Worm (Caenorhabditis elegans) whole organism, young adult: Measurements from ENCODE around the gene mrp-3.

ENCODE experiments used
- B0019.2 ChIP-seq: fragments of 200-800 bp; sonication (Bioruptor generic); conservative IDR thresholded peaks from 2 replicates; pipeline ENCODE4 v1.3.6; 2022; ENCODE audit warnings: missing genetic modification reagents, missing genetic modification characterization, missing compliant biosample characterization
- F10E7.11 ChIP-seq: sonication (generic microtip); optimal IDR thresholded peaks from 2 replicates; lab custom pipeline; 2017; ENCODE audit warnings: mild to moderate bottlenecking, missing genetic modification characterization, moderate library complexity, missing compliant biosample characterization
- F37B4.10 ChIP-seq: fragments of 200-800 bp; sonication (Bioruptor generic); IDR thresholded peaks from 2 replicates; pipeline ENCODE4 v1.3.6; 2022; ENCODE audit warnings: missing genetic modification characterization, missing compliant biosample characterization
- K11D2.4 ChIP-seq: fragments of 200-800 bp; sonication (Bioruptor generic); IDR thresholded peaks from 2 replicates; pipeline ENCODE4 v1.3.6; 2022; ENCODE audit warnings: missing genetic modification reagents, missing genetic modification characterization, missing compliant biosample characterization
- Y53G8AR.9 ChIP-seq: fragments of 200-800 bp; sonication (Bioruptor generic); conservative IDR thresholded peaks from 2 replicates; pipeline ENCODE4 v1.3.6; 2022; ENCODE audit warnings: missing genetic modification reagents, missing genetic modification characterization, missing compliant biosample characterization
- Y56A3A.18 ChIP-seq: fragments of 200-800 bp; sonication (Bioruptor generic); IDR thresholded peaks from 2 replicates; pipeline ENCODE4 v1.3.6; 2022; ENCODE audit warnings: missing genetic modification reagents, missing genetic modification characterization, missing compliant biosample characterization
- Y95B8A.8 ChIP-seq: fragments of 200-800 bp; sonication (Bioruptor generic); IDR thresholded peaks from 2 replicates; pipeline ENCODE4 v1.3.6; 2022; ENCODE audit warnings: missing genetic modification reagents, missing genetic modification characterization, missing compliant biosample characterization
- attf-6 ChIP-seq: fragments of 200-800 bp; sonication (Bioruptor generic); IDR thresholded peaks from 2 replicates; pipeline ENCODE4 v1.3.6; 2022; ENCODE audit warnings: missing genetic modification reagents, missing genetic modification characterization, missing compliant biosample characterization
- bed-1 ChIP-seq: fragments of 200-800 bp; sonication (Bioruptor generic); IDR thresholded peaks from 2 replicates; pipeline ENCODE4 v1.3.6; 2022; ENCODE audit warnings: missing genetic modification reagents, missing genetic modification characterization, missing compliant biosample characterization
- ceh-27 ChIP-seq: fragments of 200-800 bp; sonication (Bioruptor generic); optimal IDR thresholded peaks from 2 replicates; lab custom pipeline; 2018; ENCODE audit warnings: mild to moderate bottlenecking, missing genetic modification characterization, moderate library complexity, missing compliant biosample characterization
- ceh-40 ChIP-seq: fragments of 200-800 bp; sonication (Bioruptor generic); IDR thresholded peaks from 2 replicates; pipeline ENCODE4 v1.3.6; 2022; ENCODE audit warnings: missing genetic modification characterization, missing compliant biosample characterization
- ceh-91 ChIP-seq: fragments of 200-800 bp; sonication (Bioruptor generic); IDR thresholded peaks from 2 replicates; pipeline ENCODE4 v1.3.6; 2022; ENCODE audit warnings: missing genetic modification reagents, missing genetic modification characterization, missing compliant biosample characterization
- chd-7 ChIP-seq: sonication (generic microtip); optimal IDR thresholded peaks from 2 replicates; lab custom pipeline; 2016; ENCODE audit warnings: mild to moderate bottlenecking, missing genetic modification characterization, moderate library complexity, missing compliant biosample characterization
- fkh-3 ChIP-seq: sonication (generic microtip); optimal IDR thresholded peaks from 2 replicates; lab custom pipeline; 2016; ENCODE audit warnings: mild to moderate bottlenecking, missing genetic modification characterization, missing compliant biosample characterization
- hmg-1.2 ChIP-seq: fragments of 200-800 bp; sonication (Bioruptor generic); IDR thresholded peaks from 2 replicates; pipeline ENCODE4 v1.3.6; 2022; ENCODE audit warnings: missing genetic modification reagents, missing genetic modification characterization, missing compliant biosample characterization
- lag-1 ChIP-seq: fragments of 200-800 bp; sonication (Bioruptor generic); IDR thresholded peaks from 2 replicates; pipeline ENCODE4 v1.3.6; 2022; ENCODE audit warnings: missing genetic modification reagents, missing genetic modification characterization, missing compliant biosample characterization
- let-607 ChIP-seq, 2 experiments: fragments of 200-800 bp in 1 of 2; sonication (Bioruptor generic) in 1 of 2; sonication (generic microtip) in 1 of 2; optimal IDR thresholded peaks; 2 replicates each; lab custom pipeline; 2016 to 2018; ENCODE audit warnings: mild to moderate bottlenecking in 2 of 2, missing compliant biosample characterization in 2 of 2, missing genetic modification characterization in 2 of 2, moderate library complexity in 2 of 2, missing genotype in 1 of 2
- lin-35 ChIP-seq, 3 experiments: fragments of 150-350 bp in 2 of 3; sonication (generic microtip) in 1 of 3; optimal IDR thresholded peaks; 2 replicates each; lab custom pipeline; 2014 to 2018; ENCODE audit warnings: missing biosample characterization in 3 of 3, missing genetic modification characterization in 3 of 3, missing genetic modification reagents in 3 of 3
- madf-10 ChIP-seq: sonication (generic microtip); optimal IDR thresholded peaks from 2 replicates; lab custom pipeline; 2016; ENCODE audit warnings: mild to moderate bottlenecking, missing genetic modification characterization, missing compliant biosample characterization
- madf-3 ChIP-seq: fragments of 200-800 bp; sonication (Bioruptor generic); IDR thresholded peaks from 2 replicates; pipeline ENCODE4 v1.3.6; 2022; ENCODE audit warnings: missing genetic modification reagents, missing genetic modification characterization, missing compliant biosample characterization
- nfyb-1 ChIP-seq: fragments of 200-800 bp; sonication (Bioruptor generic); IDR thresholded peaks from 2 replicates; pipeline ENCODE4 v1.3.6; 2022; ENCODE audit warnings: missing genetic modification reagents, missing genetic modification characterization, missing compliant biosample characterization
- nhr-120 ChIP-seq: fragments of 200-800 bp; sonication (Bioruptor generic); IDR thresholded peaks from 2 replicates; pipeline ENCODE4 v1.3.6; 2022; ENCODE audit warnings: missing genetic modification characterization, missing compliant biosample characterization
- nhr-80 ChIP-seq: sonication (generic microtip); optimal IDR thresholded peaks from 2 replicates; lab custom pipeline; 2016; ENCODE audit warnings: missing genetic modification characterization, missing compliant biosample characterization
- nhr-90 ChIP-seq: sonication (generic microtip); optimal IDR thresholded peaks from 2 replicates; lab custom pipeline; 2016; ENCODE audit warnings: missing genotype, mild to moderate bottlenecking, missing genetic modification characterization, missing compliant biosample characterization
- pbrm-1 ChIP-seq: fragments of 200-800 bp; sonication (Bioruptor generic); IDR thresholded peaks from 2 replicates; pipeline ENCODE4 v1.3.6; 2022; ENCODE audit warnings: missing genetic modification reagents, missing genetic modification characterization, missing compliant biosample characterization
- pha-4 ChIP-seq: fragments of 150-350 bp; sonication (generic microtip); optimal IDR thresholded peaks from 2 replicates; lab custom pipeline; 2014; ENCODE audit warnings: missing biosample characterization, missing genetic modification reagents, missing genetic modification characterization
- rec-8 ChIP-seq, 2 experiments: sonication (generic microtip); optimal IDR thresholded peaks; 2 replicates each; lab custom pipeline; 2016; ENCODE audit warnings: mild to moderate bottlenecking in 2 of 2, missing genetic modification characterization in 2 of 2, missing genetic modification reagents in 2 of 2, missing genotype in 2 of 2, missing biosample characterization in 1 of 2, missing compliant biosample characterization in 1 of 2, moderate library complexity in 1 of 2
- sdz-38 ChIP-seq: sonication (generic microtip); optimal IDR thresholded peaks from 2 replicates; lab custom pipeline; 2016; ENCODE audit warnings: missing genotype, missing genetic modification characterization, missing compliant biosample characterization
- sea-2 ChIP-seq: fragments of 200-800 bp; sonication (Bioruptor generic); IDR thresholded peaks from 2 replicates; pipeline ENCODE4 v1.3.6; 2022; ENCODE audit warnings: missing genetic modification characterization, missing compliant biosample characterization
- snpc-1.1 ChIP-seq: sonication (generic microtip); optimal IDR thresholded peaks from 2 replicates; lab custom pipeline; 2017; ENCODE audit warnings: missing genetic modification characterization, mild to moderate bottlenecking, missing compliant biosample characterization, antibody characterized with exemption, moderate library complexity, missing genotype, missing genetic modification reagents; ENCODE audit not compliant: insufficient read depth
- snpc-1.3 ChIP-seq: sonication (generic microtip); optimal IDR thresholded peaks from 2 replicates; lab custom pipeline; 2017; ENCODE audit warnings: missing genetic modification characterization, mild to moderate bottlenecking, missing compliant biosample characterization, antibody characterized with exemption, moderate library complexity, missing genotype, missing genetic modification reagents; ENCODE audit not compliant: insufficient read depth
- somi-1 ChIP-seq: fragments of 200-800 bp; sonication (Bioruptor generic); optimal IDR thresholded peaks from 2 replicates; lab custom pipeline; 2018; ENCODE audit warnings: mild to moderate bottlenecking, missing genetic modification characterization, missing compliant biosample characterization
- unc-62 ChIP-seq: fragments of 150-350 bp; optimal IDR thresholded peaks from 2 replicates; lab custom pipeline; 2014; ENCODE audit warnings: missing biosample characterization, missing genetic modification reagents, missing genetic modification characterization
- zfh-2 ChIP-seq: fragments of 200-800 bp; sonication (Bioruptor generic); conservative IDR thresholded peaks from 2 replicates; pipeline ENCODE4 v1.3.6; 2022; ENCODE audit warnings: missing genetic modification reagents, missing genetic modification characterization, missing compliant biosample characterization
- ztf-22 ChIP-seq: fragments of 200-800 bp; sonication (Bioruptor generic); optimal IDR thresholded peaks from 2 replicates; lab custom pipeline; 2018; ENCODE audit warnings: mild to moderate bottlenecking, missing genetic modification characterization, moderate library complexity, missing compliant biosample characterization
- ztf-28 ChIP-seq: fragments of 200-800 bp; sonication (Bioruptor generic); IDR thresholded peaks from 2 replicates; pipeline ENCODE4 v1.3.6; 2022; ENCODE audit warnings: missing genetic modification reagents, missing genetic modification characterization, missing compliant biosample characterization
- ztf-3 ChIP-seq: fragments of 200-800 bp; sonication (Bioruptor generic); optimal IDR thresholded peaks from 2 replicates; lab custom pipeline; 2018; ENCODE audit warnings: mild to moderate bottlenecking, missing genetic modification characterization, missing compliant biosample characterization

Gene mrp-3

DNA sequence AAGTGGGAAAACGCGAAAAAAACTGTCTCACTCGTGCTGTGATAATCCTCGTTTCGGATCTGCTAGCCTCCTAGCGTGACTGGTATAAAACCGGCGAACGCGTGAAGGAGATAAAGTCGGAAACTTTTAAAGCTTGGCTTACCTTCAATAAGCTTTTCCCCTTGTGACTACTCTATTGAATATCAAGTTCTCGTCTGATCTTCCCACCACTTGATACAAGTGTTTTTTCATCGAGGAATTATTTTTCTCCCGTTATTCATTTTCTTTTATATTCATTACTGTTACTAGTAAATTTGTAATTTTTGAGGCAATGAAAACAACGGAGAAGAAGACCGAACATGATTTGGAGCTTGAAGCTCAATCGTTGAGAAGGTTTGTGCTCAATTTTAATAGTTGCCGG is 12.1 kb upstream of the mrp-3 start, which contains the start of gene col-186:
TSS of gene col-186 (plus strand) at position 301 of the 400 bp plus-strand sequence.
- TF ChIP-seq lin-35 (GFP tag; optimal IDR thresholded peaks at IDR 0.05; lab: Kevin White, UChicago) (no peak), madf-10 (tag; lab: Kevin White, UChicago) (no peak), ceh-40 (no peak), K11D2.4 (GFP tag; lab: Robert Waterston, UW) (no peak), snpc-1.1 (tag; lab: Kevin White, UChicago) (no peak), snpc-1.3 (tag; lab: Kevin White, UChicago) (no peak), pha-4 (no peak), ceh-27 (GFP tag; lab: Kevin White, UChicago) (no peak), fkh-3 (tag; lab: Kevin White, UChicago) (no peak), Y56A3A.18 (GFP tag; lab: Robert Waterston, UW) (no peak), somi-1 (GFP tag; lab: Kevin White, UChicago) (no peak), sea-2 (GFP tag; lab: Robert Waterston, UW) (no peak), nhr-80 (tag; lab: Kevin White, UChicago) (no peak), F37B4.10 (GFP tag; lab: Robert Waterston, UW) (no peak), nhr-90 (tag; lab: Kevin White, UChicago) (no peak)
- TF ChIP-seq, all 124 proteins: peak for 0

DNA sequence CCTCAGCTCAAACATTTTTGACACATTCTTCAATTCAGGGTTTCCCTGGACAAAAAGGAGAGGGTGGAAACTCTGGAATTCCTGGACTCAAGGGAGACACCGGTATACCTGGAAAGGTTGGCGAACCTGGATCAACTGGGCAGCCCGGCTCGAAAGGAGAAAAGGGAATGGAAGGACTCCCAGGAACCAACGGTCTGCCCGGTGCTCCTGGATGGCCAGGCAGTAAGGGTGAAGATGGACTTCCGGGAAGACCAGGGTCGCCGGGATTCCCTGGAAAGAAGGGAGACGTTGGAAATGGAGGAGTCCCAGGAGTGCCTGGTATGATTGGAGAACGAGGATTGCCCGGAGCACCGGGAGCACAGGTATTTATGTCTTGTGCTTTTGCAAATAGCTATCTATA is 6.7 kb upstream of the mrp-3 start:
- peak; percentile 86 for TF ChIP-seq zfh-2 (GFP tag; lab: Robert Waterston, UW)
- no peak for TF ChIP-seq ceh-91 (GFP tag; lab: Robert Waterston, UW)

DNA sequence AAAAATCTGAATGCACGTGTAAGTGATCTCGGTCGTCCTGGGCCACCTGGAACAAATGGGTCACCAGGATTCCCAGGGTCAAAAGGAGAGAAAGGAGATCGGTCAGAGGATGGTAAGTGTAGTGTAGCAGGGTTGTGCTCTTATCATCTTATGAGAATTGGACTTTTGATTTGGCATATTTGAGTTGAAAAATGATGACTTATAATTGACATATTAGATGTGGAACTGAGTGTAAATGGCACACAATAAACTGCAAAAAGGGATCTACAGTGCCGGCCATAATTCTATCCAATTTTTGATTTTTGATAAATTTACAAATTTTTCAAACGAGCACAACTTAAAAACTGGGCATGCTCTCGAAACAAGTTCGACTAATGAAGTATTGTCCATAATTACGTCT is 5.1 kb upstream of the mrp-3 start:
- TF ChIP-seq pbrm-1 (no peak), B0019.2 (GFP tag; lab: Robert Waterston, UW) (no peak), fkh-3 (tag; lab: Kevin White, UChicago) (no peak), lag-1 (no peak), unc-62 (GFP tag; lab: Kevin White, UChicago) (no peak), let-607 (tag; optimal IDR thresholded peaks at IDR 0.05; lab: Kevin White, UChicago) (peak; percentile 64 to 77), Y53G8AR.9 (GFP tag; lab: Robert Waterston, UW) (no peak), chd-7 (tag; lab: Kevin White, UChicago) (no peak), ztf-22 (GFP tag; lab: Kevin White, UChicago) (no peak), nhr-120 (no peak), madf-3 (GFP tag; lab: Robert Waterston, UW) (no peak), ztf-28 (GFP tag; lab: Robert Waterston, UW) (no peak), Y95B8A.8 (no peak), ztf-3 (GFP tag; lab: Kevin White, UChicago) (no peak), hmg-1.2 (GFP tag; lab: Robert Waterston, UW) (no peak), nhr-80 (tag; lab: Kevin White, UChicago) (peak; percentile 78), sdz-38 (tag; lab: Kevin White, UChicago) (no peak)

DNA sequence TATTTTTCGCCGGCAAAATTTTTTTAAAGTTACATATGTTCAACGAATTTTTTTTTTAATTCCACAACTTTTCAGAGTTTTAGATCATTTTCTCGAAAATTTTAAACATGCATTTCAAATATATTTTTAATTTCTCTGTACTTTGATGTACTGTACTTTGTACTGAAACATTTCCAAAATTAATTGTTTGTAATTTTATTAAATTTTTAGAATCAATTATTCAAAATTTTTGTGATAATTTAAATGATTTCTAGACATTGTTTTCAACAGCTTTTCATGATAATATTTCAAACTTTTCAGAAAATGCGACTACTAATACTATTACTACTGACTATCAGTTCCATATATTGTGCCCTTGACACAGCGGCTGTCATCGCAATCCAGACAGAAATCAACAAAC is 4.6 kb upstream of the mrp-3 start, which contains the start of gene mec-5:
TSS of gene mec-5 (plus strand) at position 301 of the 400 bp plus-strand sequence.
- TF ChIP-seq F10E7.11, result no peak
- TF ChIP-seq attf-6, result no peak
- no peak for TF ChIP-seq ceh-27 (GFP tag; lab: Kevin White, UChicago)
- no peak for TF ChIP-seq rec-8 (tag; optimal IDR thresholded peaks at IDR 0.05; lab: Kevin White, UChicago)
- no peak for TF ChIP-seq sdz-38 (tag; lab: Kevin White, UChicago)
- no peak for TF ChIP-seq hmg-1.2 (GFP tag; lab: Robert Waterston, UW)
- TF ChIP-seq nfyb-1 (GFP tag; lab: Robert Waterston, UW), result no peak
- no peak for TF ChIP-seq bed-1
